Worm (Caenorhabditis elegans) whole organism, L2 larva: Measurements from ENCODE around the gene sre-37.

ENCODE experiments used
- Y55F3AM.14 ChIP-seq: fragments of 200-800 bp; sonication (Bioruptor generic); optimal IDR thresholded peaks from 2 replicates; lab custom pipeline; 2018; ENCODE audit warnings: mild to moderate bottlenecking, missing genetic modification characterization, missing compliant biosample characterization
- alr-1 ChIP-seq: fragments of 150-350 bp; optimal IDR thresholded peaks from 2 replicates; lab custom pipeline; 2014; ENCODE audit warnings: missing biosample characterization, missing genetic modification characterization
- ceh-82 ChIP-seq: fragments of 150-350 bp; optimal IDR thresholded peaks from 2 replicates; lab custom pipeline; 2014; ENCODE audit warnings: missing biosample characterization, missing genetic modification characterization
- gmeb-1 ChIP-seq: fragments of 150-350 bp; optimal IDR thresholded peaks from 2 replicates; lab custom pipeline; 2014; ENCODE audit warnings: missing biosample characterization, missing genetic modification characterization
- nhr-12 ChIP-seq: fragments of 150-350 bp; optimal IDR thresholded peaks from 2 replicates; lab custom pipeline; 2014; ENCODE audit warnings: missing biosample characterization, missing genetic modification characterization
- skn-1 ChIP-seq: sonication (generic microtip); optimal IDR thresholded peaks from 2 replicates; lab custom pipeline; 2017; ENCODE audit warnings: missing biosample characterization, missing genetic modification characterization
- unc-55 ChIP-seq: fragments of 150-350 bp; sonication (generic microtip); optimal IDR thresholded peaks from 3 replicates; lab custom pipeline; 2014; ENCODE audit warnings: missing biosample characterization, missing genetic modification reagents, missing genetic modification characterization

DNA sequence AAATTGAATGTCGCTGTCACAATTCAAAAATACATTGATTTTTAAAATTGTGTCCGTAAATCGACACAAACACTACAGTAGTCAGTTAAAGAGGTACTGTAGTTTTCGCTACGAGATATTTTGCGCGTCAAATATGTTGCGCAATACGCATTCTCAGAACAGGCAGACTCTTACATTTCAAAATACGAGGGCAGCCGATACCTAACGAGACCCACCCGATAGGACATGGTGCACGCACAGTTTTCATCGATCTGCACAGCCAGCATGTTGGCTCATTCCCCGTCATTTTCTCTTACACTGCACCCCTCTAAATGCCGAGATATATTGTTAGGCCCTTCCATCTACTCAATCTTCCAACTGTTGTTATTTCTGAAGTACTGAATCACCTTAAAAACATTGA lies 3.4 kb upstream of the sre-37 start, which contains the start of gene F15A4.2:
- TF ChIP-seq skn-1 (tag; lab: Kevin White, UChicago) (no peak), Y55F3AM.14 (GFP tag; lab: Kevin White, UChicago) (no peak), nhr-12 (tag; lab: Kevin White, UChicago) (no peak), alr-1 (tag; lab: Kevin White, UChicago) (no peak), ceh-82 (tag; lab: Kevin White, UChicago) (no peak), unc-55 (GFP tag; lab: Kevin White, UChicago) (no peak), gmeb-1 (tag; lab: Kevin White, UChicago) (no peak)
